Worm (Caenorhabditis elegans): ENCODE data around the gene cyn-7.
"Not testable (repeated sequence)": the region's sequence is repeated elsewhere in the genome, so short reads cannot be mapped to it uniquely, and the experiment has no call there.

cyn-7 gene

DNA sequence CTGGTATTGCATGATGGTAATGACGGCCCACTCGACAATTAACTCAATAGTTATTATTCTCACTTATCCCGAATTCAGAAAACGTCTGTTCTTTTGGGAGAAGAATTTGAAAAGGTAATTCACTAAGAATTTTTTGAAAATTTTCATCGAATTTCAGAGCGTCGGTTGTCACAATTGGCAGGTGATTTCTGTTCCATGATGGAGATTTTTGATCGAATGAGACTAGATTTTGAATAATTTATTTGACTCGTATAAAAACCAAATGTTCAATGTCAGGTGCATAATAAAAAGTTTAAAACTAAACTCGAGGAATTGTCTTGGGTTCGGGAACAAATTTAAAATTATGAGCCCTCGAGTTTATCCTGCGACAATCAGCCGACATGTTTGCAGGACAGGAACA is 29.5 kb upstream of the cyn-7 start, which contains the start of gene sri-25:
sri-25 (plus strand) TSS at position 301 of the 400 bp plus-strand sequence.
- TF ChIP-seq ets-7 (tag; optimal IDR thresholded peaks at IDR 0.05) (no peak), pes-1 (GFP tag; IDR thresholded peaks at IDR 0.05) (no peak), hmbx-1 (tag; optimal IDR thresholded peaks at IDR 0.05) (no peak), scrt-1 (GFP tag; IDR thresholded peaks at IDR 0.05) (no peak), hnd-1 (tag; optimal IDR thresholded peaks at IDR 0.05) (no peak), sea-1 (GFP tag; conservative IDR thresholded peaks at IDR 0.05) (no peak), F13C5.2 (tag; optimal IDR thresholded peaks at IDR 0.05) (no peak), tbx-11 (GFP tag; IDR thresholded peaks at IDR 0.05) (no peak), ama-1 (optimal IDR thresholded peaks at IDR 0.05) (no peak), B0310.2 (tag; optimal IDR thresholded peaks at IDR 0.05) (no peak), ceh-36 (tag; optimal IDR thresholded peaks at IDR 0.05) (no peak), hmg-4 (GFP tag; optimal IDR thresholded peaks at IDR 0.05) (no peak), tra-4 (tag; optimal IDR thresholded peaks at IDR 0.05) (no peak), aly-1 (tag; optimal IDR thresholded peaks at IDR 0.05) (no peak)

DNA sequence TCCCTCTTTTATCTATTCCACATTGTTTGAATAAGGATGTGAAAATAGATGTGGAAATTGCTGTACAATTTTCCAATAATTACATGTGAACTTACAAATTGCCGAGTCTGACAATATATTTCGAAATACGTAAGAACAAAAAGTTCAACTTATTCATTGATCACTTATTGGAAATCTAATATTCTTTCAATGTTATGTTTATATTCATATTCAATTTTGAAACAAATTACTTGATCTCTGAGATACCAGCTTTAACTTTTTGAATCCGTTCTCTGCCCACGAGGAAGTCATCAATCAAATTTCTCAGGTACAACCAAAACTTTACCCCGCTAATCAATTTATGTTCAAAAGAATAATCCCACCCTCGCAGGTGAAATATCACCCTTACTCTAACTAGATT is 28.0 kb upstream of the cyn-7 start, which contains the start of gene sri-26:
sri-26 (plus strand) TSS at position 301 of the 400 bp plus-strand sequence.
- TF ChIP-seq ets-7 (tag; optimal IDR thresholded peaks at IDR 0.05); tbx-11 (GFP tag; IDR thresholded peaks at IDR 0.05); pes-1 (GFP tag; IDR thresholded peaks at IDR 0.05): not testable (repeated sequence)

DNA sequence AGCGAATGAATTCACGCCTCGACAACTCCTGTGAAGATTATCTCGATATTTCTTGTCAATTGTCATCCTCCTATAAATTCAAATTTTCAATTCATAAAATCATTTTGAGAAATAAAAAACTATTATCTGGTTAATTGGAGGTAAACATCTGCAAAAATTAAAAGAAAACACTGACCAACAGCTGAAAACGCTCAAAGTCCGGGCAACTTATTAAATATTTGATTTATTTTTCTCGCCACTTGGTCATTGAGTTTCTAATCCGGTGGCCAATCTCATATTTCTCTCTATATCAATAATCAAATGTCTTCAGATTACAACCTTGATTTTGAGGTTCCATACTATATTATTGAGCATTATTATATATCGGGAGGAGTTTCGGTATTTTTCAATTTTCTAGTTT is 24.7 kb upstream of the cyn-7 start, which contains the start of gene sri-24:
sri-24 (plus strand) TSS at position 301 of the 400 bp plus-strand sequence.
- not testable (repeated sequence) for TF ChIP-seq tbx-11 (GFP tag; IDR thresholded peaks at IDR 0.05); B0310.2 (tag; optimal IDR thresholded peaks at IDR 0.05); aly-1 (tag; optimal IDR thresholded peaks at IDR 0.05)

DNA sequence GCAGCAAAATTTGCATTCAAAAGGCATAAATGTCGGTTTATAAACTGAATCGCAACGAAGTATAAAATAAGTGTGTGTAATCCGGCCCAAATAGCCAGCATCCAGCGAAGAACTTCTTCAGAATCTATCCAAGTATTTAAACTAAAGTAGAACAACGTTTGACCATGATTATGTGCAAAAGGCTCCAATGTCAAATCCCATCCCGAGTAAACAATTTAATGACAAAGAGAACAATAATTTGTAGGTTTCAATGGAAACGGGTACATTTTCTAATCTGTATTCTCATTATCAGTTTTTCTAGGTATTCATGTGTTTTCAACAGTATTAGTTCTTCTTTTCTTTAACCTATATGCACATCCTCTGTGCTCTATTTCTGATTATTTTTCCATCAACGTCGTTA is 20.5 kb upstream of the cyn-7 start, which contains the start of gene C41G6.12:
C41G6.12 (minus strand) TSS at position 101 of the 400 bp plus-strand sequence.
- TF ChIP-seq ama-1 (optimal IDR thresholded peaks at IDR 0.05); ceh-13 (GFP tag; optimal IDR thresholded peaks at IDR 0.05); tbx-11 (GFP tag; IDR thresholded peaks at IDR 0.05): not testable (repeated sequence)

ce11 chrV:15199768-15200167 is 12.6 kb upstream of the cyn-7 start, which contains the start of gene Y75B12B.10:
TSS of gene Y75B12B.10 (plus strand) at chrV:15200068.
- no peak for TF ChIP-seq pes-1 (GFP tag; IDR thresholded peaks at IDR 0.05)

DNA sequence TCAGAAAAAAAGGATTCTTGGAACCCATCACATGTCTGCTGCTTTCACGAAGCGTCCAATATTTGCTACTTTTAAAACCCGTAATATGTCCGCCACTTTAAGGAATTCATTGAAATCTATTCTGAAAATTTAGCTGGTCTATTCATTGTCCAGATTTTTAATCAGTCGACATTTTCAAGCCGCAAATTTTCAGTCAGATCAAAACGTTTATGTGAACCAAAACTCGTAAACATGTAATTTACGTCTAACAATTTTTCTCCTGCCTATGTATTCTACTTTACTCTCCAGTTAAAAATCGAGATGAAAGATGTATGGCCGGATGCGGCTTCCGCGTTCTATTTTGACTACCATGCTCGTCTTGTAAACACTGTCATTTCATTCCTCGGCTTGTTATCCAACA is 10.8 kb upstream of the cyn-7 start, which contains the start of gene srw-1:
srw-1 (plus strand) TSS at position 301 of the 400 bp plus-strand sequence.
- TF ChIP-seq aly-1 (tag; optimal IDR thresholded peaks at IDR 0.05): no peak
- TF ChIP-seq ets-7 (tag; optimal IDR thresholded peaks at IDR 0.05): no peak
- no peak for TF ChIP-seq hnd-1 (tag; optimal IDR thresholded peaks at IDR 0.05)
- TF ChIP-seq pes-1 (GFP tag; IDR thresholded peaks at IDR 0.05): no peak
- TF ChIP-seq ama-1 (optimal IDR thresholded peaks at IDR 0.05): no peak
- no peak for TF ChIP-seq B0310.2 (tag; optimal IDR thresholded peaks at IDR 0.05)

ce11 chrV:15193909-15194308 is 6.7 kb upstream of the cyn-7 start, which contains the start of gene Y75B12B.13:
TSS of gene Y75B12B.13 (minus strand) at chrV:15194009.
- TF ChIP-seq pes-1 (GFP tag; IDR thresholded peaks at IDR 0.05) (no peak), hnd-1 (tag; optimal IDR thresholded peaks at IDR 0.05) (no peak), flt-1 (GFP tag; IDR thresholded peaks at IDR 0.05) (no peak), tbx-37 (GFP tag; conservative IDR thresholded peaks at IDR 0.05) (no peak), hmbx-1 (tag; optimal IDR thresholded peaks at IDR 0.05) (no peak), sea-1 (GFP tag; conservative IDR thresholded peaks at IDR 0.05) (no peak), ama-1 (optimal IDR thresholded peaks at IDR 0.05) (no peak), ceh-36 (tag; optimal IDR thresholded peaks at IDR 0.05) (no peak), aly-1 (tag; optimal IDR thresholded peaks at IDR 0.05) (no peak), B0310.2 (tag; optimal IDR thresholded peaks at IDR 0.05) (no peak), scrt-1 (GFP tag; IDR thresholded peaks at IDR 0.05) (no peak), F13C5.2 (tag; optimal IDR thresholded peaks at IDR 0.05) (no peak), tra-4 (tag; optimal IDR thresholded peaks at IDR 0.05) (no peak), ets-7 (tag; optimal IDR thresholded peaks at IDR 0.05) (no peak), tbx-11 (GFP tag; IDR thresholded peaks at IDR 0.05) (no peak), ceh-13 (GFP tag; optimal IDR thresholded peaks at IDR 0.05) (no peak)

DNA sequence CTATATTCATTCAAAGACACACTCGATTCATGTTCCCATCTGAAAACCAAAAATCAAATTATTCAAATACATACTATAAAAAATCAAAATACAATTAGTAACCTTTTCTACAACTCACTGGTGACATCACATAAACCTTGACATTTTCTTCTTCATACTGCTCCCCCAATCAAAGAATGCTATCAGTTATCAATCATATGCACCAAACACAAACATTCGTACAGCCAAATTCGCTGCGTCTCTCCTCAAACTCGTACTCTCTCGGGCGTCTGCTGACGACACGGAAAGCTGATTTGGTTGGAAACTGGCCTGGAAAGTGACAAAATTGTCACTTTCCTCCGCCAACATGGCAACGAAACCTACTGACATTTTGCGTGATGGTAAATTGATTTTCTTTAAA is 5.2 kb upstream of the cyn-7 start, which contains the start of gene plc-2:
plc-2 (plus strand) TSS at position 196 of the 400 bp plus-strand sequence.
- TF ChIP-seq hmg-4 (GFP tag; optimal IDR thresholded peaks at IDR 0.05) (no peak), hnd-1 (tag; optimal IDR thresholded peaks at IDR 0.05) (no peak), ets-7 (tag; optimal IDR thresholded peaks at IDR 0.05) (no peak), ceh-13 (GFP tag; optimal IDR thresholded peaks at IDR 0.05) (no peak), F13C5.2 (tag; optimal IDR thresholded peaks at IDR 0.05) (no peak)

DNA sequence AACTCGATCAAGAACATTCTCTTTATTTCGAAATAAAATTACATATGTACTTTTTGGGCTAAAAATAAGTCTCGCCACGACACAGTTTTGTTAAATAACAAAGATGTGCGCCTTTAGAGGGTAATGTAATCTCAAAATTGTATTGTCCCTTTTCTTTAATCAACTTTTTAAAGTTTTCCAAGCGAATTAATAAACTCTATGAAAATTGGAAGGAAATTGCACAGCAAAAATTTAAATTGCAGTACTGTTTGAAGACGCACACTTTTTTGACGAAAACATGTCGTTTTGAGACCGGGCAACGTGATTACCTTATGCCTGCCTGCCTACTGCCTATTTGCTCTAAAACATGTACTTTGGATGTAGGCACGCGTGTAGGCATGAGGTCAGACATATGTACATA is 4.8 kb upstream of the cyn-7 start:
- TF ChIP-seq F13C5.2 (tag; optimal IDR thresholded peaks at IDR 0.05): no peak
- no peak for TF ChIP-seq pes-1 (GFP tag; IDR thresholded peaks at IDR 0.05)
- no peak for TF ChIP-seq tbx-37 (GFP tag; conservative IDR thresholded peaks at IDR 0.05)
- TF ChIP-seq scrt-1 (GFP tag; IDR thresholded peaks at IDR 0.05): no peak
